Worm (Caenorhabditis elegans) whole organism, L4 larva: ENCODE measurements around the gene gid-2.

Experiments used
- F26F4.8 ChIP-seq: fragments of 200-800 bp; sonication (Bioruptor generic); conservative IDR thresholded peaks from 2 replicates; pipeline ENCODE4 v1.3.6; 2022; ENCODE audit warnings: missing genetic modification characterization, missing compliant biosample characterization
- F37D6.2 ChIP-seq: sonication (generic microtip); optimal IDR thresholded peaks from 2 replicates; lab custom pipeline; 2016; ENCODE audit warnings: mild to moderate bottlenecking, missing genetic modification characterization, missing compliant biosample characterization
- F49E8.2 ChIP-seq: sonication (generic microtip); optimal IDR thresholded peaks from 2 replicates; lab custom pipeline; 2016; ENCODE audit warnings: missing compliant biosample characterization, mild to moderate bottlenecking, missing genetic modification characterization, borderline replicate concordance
- R02D3.7 ChIP-seq: fragments of 150-350 bp; sonication (generic microtip); optimal IDR thresholded peaks from 3 replicates; lab custom pipeline; 2014; ENCODE audit warnings: missing biosample characterization, missing genetic modification characterization
- T20F7.1 ChIP-seq: fragments of 200-800 bp; sonication (Bioruptor generic); optimal IDR thresholded peaks from 2 replicates; lab custom pipeline; 2018; ENCODE audit warnings: mild to moderate bottlenecking, missing genetic modification characterization, missing compliant biosample characterization
- T26A8.4 ChIP-seq: fragments of 200-800 bp; sonication (Bioruptor generic); IDR thresholded peaks from 2 replicates; pipeline ENCODE4 v1.3.6; 2022; ENCODE audit warnings: missing genetic modification characterization, missing compliant biosample characterization
- Y48G9A.11 ChIP-seq: fragments of 200-800 bp; sonication (Bioruptor generic); IDR thresholded peaks from 2 replicates; pipeline ENCODE4 v1.3.6; 2022; ENCODE audit warnings: missing genetic modification reagents, missing genetic modification characterization, missing compliant biosample characterization
- Y5F2A.4 ChIP-seq: fragments of 200-800 bp; sonication (Bioruptor generic); optimal IDR thresholded peaks from 2 replicates; lab custom pipeline; 2018; ENCODE audit warnings: mild to moderate bottlenecking, missing genetic modification characterization, missing compliant biosample characterization
- ama-1 ChIP-seq: fragments of 150-350 bp; optimal IDR thresholded peaks from 2 replicates; lab custom pipeline; 2014; ENCODE audit warnings: inconsistent platforms, mixed read lengths
- arid-1 ChIP-seq: fragments of 200-800 bp; sonication (Bioruptor generic); conservative IDR thresholded peaks from 2 replicates; pipeline ENCODE4 v1.3.6; 2022; ENCODE audit warnings: missing genetic modification reagents, missing genetic modification characterization, missing compliant biosample characterization
- ceh-20 ChIP-seq: fragments of 200-800 bp; sonication (Bioruptor generic); IDR thresholded peaks from 2 replicates; pipeline ENCODE4 v1.3.6; 2022; ENCODE audit warnings: missing genetic modification reagents, missing genetic modification characterization, missing compliant biosample characterization
- ceh-32 ChIP-seq: sonication (generic microtip); optimal IDR thresholded peaks from 2 replicates; lab custom pipeline; 2016; ENCODE audit warnings: mild to moderate bottlenecking, missing genetic modification characterization, missing compliant biosample characterization; ENCODE audit not compliant: poor library complexity
- ceh-62 ChIP-seq: sonication (generic microtip); optimal IDR thresholded peaks from 2 replicates; lab custom pipeline; 2017; ENCODE audit warnings: missing biosample characterization, missing genetic modification characterization
- ceh-82 ChIP-seq: sonication (generic microtip); optimal IDR thresholded peaks from 2 replicates; lab custom pipeline; 2017; ENCODE audit warnings: missing biosample characterization, missing genetic modification characterization
- daf-16 ChIP-seq, 3 experiments: sonication (generic microtip); optimal IDR thresholded peaks; 2 replicates each; lab custom pipeline; 2016 to 2017; ENCODE audit warnings: missing genetic modification characterization in 3 of 3, missing genetic modification reagents in 3 of 3, mild to moderate bottlenecking in 2 of 3, missing compliant biosample characterization in 2 of 3, missing biosample characterization in 1 of 3, moderate library complexity in 1 of 3
- daf-19 ChIP-seq: fragments of 200-800 bp; sonication (Bioruptor generic); conservative IDR thresholded peaks from 2 replicates; pipeline ENCODE4 v1.3.6; 2022; ENCODE audit warnings: missing genetic modification characterization, missing compliant biosample characterization
- dpl-1 ChIP-seq: fragments of 150-350 bp; optimal IDR thresholded peaks from 2 replicates; lab custom pipeline; 2014; ENCODE audit warnings: missing biosample characterization, missing genetic modification reagents, missing genetic modification characterization
- duxl-1 ChIP-seq: sonication (generic microtip); optimal IDR thresholded peaks from 2 replicates; lab custom pipeline; 2016; ENCODE audit warnings: mild to moderate bottlenecking, missing genetic modification characterization, moderate library complexity, missing compliant biosample characterization; ENCODE audit not compliant: poor library complexity
- dve-1 ChIP-seq: sonication (generic microtip); optimal IDR thresholded peaks from 2 replicates; lab custom pipeline; 2017; ENCODE audit warnings: antibody characterized with exemption, mild to moderate bottlenecking, missing genetic modification characterization, missing compliant biosample characterization; ENCODE audit not compliant: insufficient read depth
- egl-43 ChIP-seq: fragments of 200-800 bp; sonication (Bioruptor generic); IDR thresholded peaks from 2 replicates; pipeline ENCODE4 v1.3.6; 2022; ENCODE audit warnings: missing genetic modification reagents, missing genetic modification characterization, missing compliant biosample characterization
- fkh-10 ChIP-seq: fragments of 150-350 bp; optimal IDR thresholded peaks from 2 replicates; lab custom pipeline; 2014; ENCODE audit warnings: missing biosample characterization, missing genetic modification reagents, missing genetic modification characterization
- fos-1 ChIP-seq: fragments of 150-350 bp; optimal IDR thresholded peaks from 2 replicates; lab custom pipeline; 2014; ENCODE audit warnings: missing biosample characterization, missing genetic modification characterization
- hif-1 ChIP-seq, 2 experiments: sonication (generic microtip); optimal IDR thresholded peaks; 2 replicates each; lab custom pipeline; 2016 to 2017; ENCODE audit warnings: missing compliant biosample characterization in 2 of 2, missing genetic modification characterization in 2 of 2, missing genetic modification reagents in 2 of 2, missing genotype in 2 of 2, mild to moderate bottlenecking in 1 of 2
- hlh-11 ChIP-seq: fragments of 200-800 bp; sonication (Bioruptor generic); optimal IDR thresholded peaks from 2 replicates; lab custom pipeline; 2018; ENCODE audit warnings: mild to moderate bottlenecking, missing genetic modification characterization, missing compliant biosample characterization
- hlh-30 ChIP-seq: sonication (generic microtip); optimal IDR thresholded peaks from 2 replicates; lab custom pipeline; 2017; ENCODE audit warnings: antibody characterized with exemption, mild to moderate bottlenecking, missing genetic modification characterization, missing compliant biosample characterization; ENCODE audit not compliant: insufficient read depth
- hmg-1.1 ChIP-seq: fragments of 200-800 bp; sonication (Bioruptor generic); IDR thresholded peaks from 2 replicates; pipeline ENCODE4 v1.3.6; 2022; ENCODE audit warnings: missing genetic modification reagents, missing genetic modification characterization, missing compliant biosample characterization
- lin-39 ChIP-seq: fragments of 150-350 bp; optimal IDR thresholded peaks from 2 replicates; lab custom pipeline; 2014; ENCODE audit warnings: missing biosample characterization, missing genetic modification reagents, missing genetic modification characterization
- lsy-2 ChIP-seq, 2 experiments: fragments of 150-350 bp in 1 of 2; sonication (generic microtip) in 1 of 2; optimal IDR thresholded peaks; 2 replicates each; lab custom pipeline; 2014 to 2017; ENCODE audit warnings: missing biosample characterization in 2 of 2, missing genetic modification characterization in 2 of 2
- mdl-1 ChIP-seq, 2 experiments: fragments of 150-350 bp in 1 of 2; sonication (generic microtip) in 1 of 2; optimal IDR thresholded peaks; 2 replicates each; lab custom pipeline; 2014 to 2017; ENCODE audit warnings: missing biosample characterization in 2 of 2, missing genetic modification characterization in 2 of 2
- mep-1 ChIP-seq: fragments of 150-350 bp; sonication (generic microtip); optimal IDR thresholded peaks from 3 replicates; lab custom pipeline; 2014; ENCODE audit warnings: missing biosample characterization, missing genetic modification characterization
- mes-2 ChIP-seq: sonication (generic microtip); optimal IDR thresholded peaks from 2 replicates; lab custom pipeline; 2016; ENCODE audit warnings: missing genotype, mild to moderate bottlenecking, missing genetic modification characterization, missing compliant biosample characterization; ENCODE audit not compliant: poor library complexity, severe bottlenecking
- nhr-102 ChIP-seq: sonication (generic microtip); optimal IDR thresholded peaks from 2 replicates; lab custom pipeline; 2016; ENCODE audit warnings: mild to moderate bottlenecking, missing genetic modification characterization, moderate library complexity, missing compliant biosample characterization
- nhr-11 ChIP-seq: fragments of 150-350 bp; optimal IDR thresholded peaks from 2 replicates; lab custom pipeline; 2014; ENCODE audit warnings: missing biosample characterization, missing genetic modification characterization
- nhr-28 ChIP-seq: fragments of 150-350 bp; optimal IDR thresholded peaks from 2 replicates; lab custom pipeline; 2014; ENCODE audit warnings: missing biosample characterization, missing genetic modification characterization
- nhr-42 ChIP-seq: fragments of 200-800 bp; sonication (Bioruptor generic); IDR thresholded peaks from 2 replicates; pipeline ENCODE4 v1.3.6; 2022; ENCODE audit warnings: missing genetic modification characterization, missing compliant biosample characterization
- nhr-6 ChIP-seq: fragments of 150-350 bp; optimal IDR thresholded peaks from 2 replicates; lab custom pipeline; 2014; ENCODE audit warnings: missing biosample characterization, missing genetic modification characterization
- set-16 ChIP-seq: fragments of 200-800 bp; sonication (Bioruptor generic); IDR thresholded peaks from 2 replicates; pipeline ENCODE4 v1.3.6; 2022; ENCODE audit warnings: missing genetic modification reagents, missing genetic modification characterization, missing compliant biosample characterization
- snpc-1.2 ChIP-seq: fragments of 200-800 bp; sonication (Bioruptor generic); IDR thresholded peaks from 2 replicates; pipeline ENCODE4 v1.3.6; 2022; ENCODE audit warnings: missing genetic modification reagents, missing genetic modification characterization, missing compliant biosample characterization
- spr-3 ChIP-seq: fragments of 200-800 bp; sonication (Bioruptor generic); optimal IDR thresholded peaks from 2 replicates; lab custom pipeline; 2018; ENCODE audit warnings: mild to moderate bottlenecking, missing genetic modification characterization, missing compliant biosample characterization
- tra-1 ChIP-seq: fragments of 200-800 bp; sonication (Bioruptor generic); IDR thresholded peaks from 2 replicates; pipeline ENCODE4 v1.3.6; 2022; ENCODE audit warnings: missing genetic modification reagents, missing genetic modification characterization, missing compliant biosample characterization
- unc-130 ChIP-seq: sonication (generic microtip); optimal IDR thresholded peaks from 2 replicates; lab custom pipeline; 2016; ENCODE audit warnings: missing genetic modification reagents, missing genetic modification characterization, missing compliant biosample characterization
- zag-1 ChIP-seq: fragments of 150-350 bp; optimal IDR thresholded peaks from 2 replicates; lab custom pipeline; 2014; ENCODE audit warnings: missing biosample characterization, missing genetic modification characterization
- zip-2 ChIP-seq: fragments of 150-350 bp; optimal IDR thresholded peaks from 2 replicates; lab custom pipeline; 2014; ENCODE audit warnings: missing biosample characterization, missing genetic modification characterization
- ztf-11 ChIP-seq: fragments of 150-350 bp; optimal IDR thresholded peaks from 2 replicates; lab custom pipeline; 2014; ENCODE audit warnings: missing biosample characterization, missing genetic modification characterization
- ztf-7 ChIP-seq: fragments of 150-350 bp; optimal IDR thresholded peaks from 2 replicates; lab custom pipeline; 2014; ENCODE audit warnings: missing biosample characterization, missing genetic modification characterization

The gid-2 gene

DNA sequence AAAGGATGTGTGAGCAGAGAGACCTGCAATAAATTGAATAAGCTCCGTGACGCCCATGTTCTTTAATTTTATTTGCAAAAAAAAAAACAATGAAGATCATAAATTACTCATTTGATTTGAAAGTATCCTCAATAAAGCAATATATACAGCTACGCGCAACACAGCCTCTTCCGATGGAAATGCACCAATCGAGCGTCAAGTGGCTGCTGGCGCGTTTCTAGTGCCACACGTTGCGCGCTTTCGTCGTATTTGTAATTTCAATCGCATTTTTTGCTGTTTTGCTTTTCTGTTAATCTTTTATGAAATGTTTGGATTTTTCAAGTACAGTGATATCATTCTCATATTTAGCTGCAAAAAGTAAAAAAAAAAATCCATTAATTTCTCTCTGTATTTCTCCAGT is 56.5 kb downstream of the gid-2 start (continued):
- peak; percentile 64 for TF ChIP-seq dpl-1
- no peak for TF ChIP-seq arid-1 (GFP tag; lab: Robert Waterston, UW)
- TF ChIP-seq hmg-1.1 (GFP tag; lab: Robert Waterston, UW) = peak; percentile 73
- no peak for TF ChIP-seq lin-39
- no peak for TF ChIP-seq zag-1 (tag; lab: Kevin White, UChicago)
- TF ChIP-seq ztf-7 = peak; percentile 15
- TF ChIP-seq nhr-6 (tag; lab: Kevin White, UChicago) = no peak
- TF ChIP-seq nhr-11 = no peak
- TF ChIP-seq mdl-1 (tag; optimal IDR thresholded peaks at IDR 0.05; lab: Kevin White, UChicago) = peak in 1 of 2 experiments; percentile 31
- TF ChIP-seq mes-2 = peak; percentile 73
- TF ChIP-seq hlh-11 = peak; percentile 54
- peak; percentile 9 for TF ChIP-seq F37D6.2 (tag; lab: Kevin White, UChicago)
- peak in 1 of 2 experiments; percentile 78 for TF ChIP-seq lsy-2 (tag; optimal IDR thresholded peaks at IDR 0.05; lab: Kevin White, UChicago)
- TF ChIP-seq F49E8.2 (tag; lab: Kevin White, UChicago) = no peak
- no peak for TF ChIP-seq ztf-11 (tag; lab: Kevin White, UChicago)

DNA sequence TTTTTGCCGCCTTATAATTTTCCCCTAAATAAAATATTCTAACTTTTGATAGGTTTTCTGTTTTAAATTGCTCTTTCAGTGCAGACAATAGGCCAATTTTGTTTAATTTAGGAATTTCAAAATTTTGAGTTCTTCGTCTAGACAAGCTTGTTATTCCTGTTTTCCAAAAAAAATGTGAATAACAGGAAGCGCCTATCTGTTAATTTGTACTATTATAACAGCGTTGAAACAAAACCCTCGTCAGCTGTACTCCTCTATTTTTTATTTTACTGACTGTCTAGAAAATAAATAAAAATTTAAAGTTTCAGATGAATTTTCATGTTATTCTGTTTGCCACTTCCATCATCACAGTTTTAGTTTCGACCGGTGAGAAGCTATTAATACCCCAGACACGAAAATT is 57.5 kb downstream of the gid-2 start, which contains the start of gene F47G3.4:
Gene F47G3.4, plus strand, starts transcription at position 301 of the 400 bp plus-strand sequence.
- TF ChIP-seq egl-43 (GFP tag; lab: Robert Waterston, UW) (no peak), nhr-102 (tag; lab: Kevin White, UChicago) (no peak), nhr-42 (no peak), duxl-1 (tag; lab: Kevin White, UChicago) (no peak), zip-2 (no peak), Y48G9A.11 (GFP tag; lab: Robert Waterston, UW) (no peak), ceh-20 (no peak), hmg-1.1 (GFP tag; lab: Robert Waterston, UW) (no peak), R02D3.7 (tag; lab: Kevin White, UChicago) (no peak), fkh-10 (GFP tag; lab: Kevin White, UChicago) (no peak), snpc-1.2 (GFP tag; lab: Robert Waterston, UW) (no peak), set-16 (GFP tag; lab: Robert Waterston, UW) (no peak), spr-3 (GFP tag; lab: Kevin White, UChicago) (no peak), ceh-82 (no peak), ceh-32 (tag; lab: Kevin White, UChicago) (no peak), fos-1 (tag; lab: Kevin White, UChicago) (no peak)

ce11 chrX:2380818-2381217 is 57.9 kb downstream of the gid-2 start:
- TF ChIP-seq set-16 (GFP tag; lab: Robert Waterston, UW) (no peak), daf-16 (GFP tag; optimal IDR thresholded peaks at IDR 0.05; lab: Kevin White, UChicago) (peak in 1 of 2 experiments; percentile 4), daf-16 (tag; optimal IDR thresholded peaks at IDR 0.05; lab: Kevin White, UChicago) (no peak), T20F7.1 (no peak), unc-130 (GFP tag; lab: Kevin White, UChicago) (no peak), fkh-10 (GFP tag; lab: Kevin White, UChicago) (no peak), hlh-30 (tag; lab: Kevin White, UChicago) (peak; percentile 36), daf-19 (GFP tag; lab: Robert Waterston, UW) (no peak), arid-1 (GFP tag; lab: Robert Waterston, UW) (no peak), ceh-62 (tag; lab: Kevin White, UChicago) (no peak), tra-1 (no peak), hif-1 (tag; optimal IDR thresholded peaks at IDR 0.05; lab: Kevin White, UChicago) (no peak), mep-1 (tag; lab: Kevin White, UChicago) (no peak), F26F4.8 (no peak), nhr-11 (no peak), nhr-28 (tag; lab: Kevin White, UChicago) (peak; percentile 44), T26A8.4 (GFP tag; lab: Robert Waterston, UW) (no peak), dve-1 (tag; lab: Kevin White, UChicago) (no peak), ama-1 (lab: Kevin White, UChicago) (no peak), Y5F2A.4 (GFP tag; lab: Kevin White, UChicago) (no peak)
